Worm (Caenorhabditis elegans) whole organism, young adult: Measurements from ENCODE around the gene F16B12.4.

Experiments
- B0336.3 ChIP-seq: fragments of 200-800 bp; sonication (Bioruptor generic); IDR thresholded peaks from 2 replicates; pipeline ENCODE4 v1.3.6; 2022; ENCODE audit warnings: missing genetic modification characterization, missing compliant biosample characterization
- F22D6.2 ChIP-seq: sonication (generic microtip); optimal IDR thresholded peaks from 2 replicates; lab custom pipeline; 2016; ENCODE audit warnings: mild to moderate bottlenecking, missing genetic modification characterization, missing compliant biosample characterization
- F49E8.2 ChIP-seq: sonication (generic microtip); optimal IDR thresholded peaks from 3 replicates; lab custom pipeline; 2017; ENCODE audit warnings: missing genetic modification characterization, mild to moderate bottlenecking, missing compliant biosample characterization, antibody characterized with exemption, moderate library complexity; ENCODE audit not compliant: insufficient read depth
- F57A8.1 ChIP-seq: fragments of 200-800 bp; sonication (Bioruptor generic); optimal IDR thresholded peaks from 2 replicates; lab custom pipeline; 2018; ENCODE audit warnings: mild to moderate bottlenecking, missing genetic modification characterization, moderate library complexity, missing compliant biosample characterization
- F57C9.4 ChIP-seq: sonication (generic microtip); optimal IDR thresholded peaks from 2 replicates; lab custom pipeline; 2017; ENCODE audit warnings: mild to moderate bottlenecking, missing genetic modification characterization, missing compliant biosample characterization
- K12H6.12 ChIP-seq: fragments of 200-800 bp; sonication (Bioruptor generic); optimal IDR thresholded peaks from 2 replicates; lab custom pipeline; 2018; ENCODE audit warnings: mild to moderate bottlenecking, missing genetic modification characterization, missing compliant biosample characterization
- Y53F4B.3 ChIP-seq: fragments of 200-800 bp; sonication (Bioruptor generic); IDR thresholded peaks from 2 replicates; pipeline ENCODE4 v1.3.6; 2022; ENCODE audit warnings: missing genetic modification reagents, missing genetic modification characterization, missing compliant biosample characterization
- akir-1 ChIP-seq: fragments of 200-800 bp; sonication (Bioruptor generic); optimal IDR thresholded peaks from 2 replicates; lab custom pipeline; 2018; ENCODE audit warnings: mild to moderate bottlenecking, missing genetic modification characterization, moderate library complexity, missing compliant biosample characterization
- ama-1 ChIP-seq, 3 experiments: fragments of 150-350 bp in 1 of 3; sonication (generic microtip) in 2 of 3; optimal IDR thresholded peaks; 2 replicates each; lab custom pipeline; 2014 to 2018; ENCODE audit warnings: missing biosample characterization in 2 of 3, missing genetic modification characterization in 2 of 3, missing genetic modification reagents in 2 of 3
- aptf-3 ChIP-seq: fragments of 200-800 bp; sonication (Bioruptor generic); IDR thresholded peaks from 2 replicates; pipeline ENCODE4 v1.3.6; 2022; ENCODE audit warnings: missing genetic modification characterization, missing compliant biosample characterization
- atf-7 ChIP-seq: sonication (generic microtip); optimal IDR thresholded peaks from 2 replicates; lab custom pipeline; 2017; ENCODE audit warnings: mild to moderate bottlenecking, missing genetic modification characterization, missing compliant biosample characterization
- bed-2 ChIP-seq: fragments of 200-800 bp; sonication (Bioruptor generic); IDR thresholded peaks from 2 replicates; pipeline ENCODE4 v1.3.6; 2022; ENCODE audit warnings: missing genetic modification reagents, missing genetic modification characterization, missing compliant biosample characterization
- ccch-3 ChIP-seq: fragments of 200-800 bp; sonication (Bioruptor generic); optimal IDR thresholded peaks from 2 replicates; lab custom pipeline; 2018; ENCODE audit warnings: mild to moderate bottlenecking, missing genetic modification characterization, missing compliant biosample characterization
- cebp-2 ChIP-seq: fragments of 200-800 bp; sonication (Bioruptor generic); IDR thresholded peaks from 2 replicates; pipeline ENCODE4 v1.3.6; 2022; ENCODE audit warnings: missing genetic modification characterization, missing compliant biosample characterization
- ceh-100 ChIP-seq: fragments of 200-800 bp; sonication (Bioruptor generic); IDR thresholded peaks from 2 replicates; pipeline ENCODE4 v1.3.6; 2022; ENCODE audit warnings: missing genetic modification reagents, missing genetic modification characterization, missing compliant biosample characterization
- ceh-40 ChIP-seq: fragments of 200-800 bp; sonication (Bioruptor generic); IDR thresholded peaks from 2 replicates; pipeline ENCODE4 v1.3.6; 2022; ENCODE audit warnings: missing genetic modification characterization, missing compliant biosample characterization
- ceh-58 ChIP-seq: fragments of 200-800 bp; sonication (Bioruptor generic); IDR thresholded peaks from 2 replicates; pipeline ENCODE4 v1.3.6; 2022; ENCODE audit warnings: missing genetic modification characterization, missing compliant biosample characterization
- ceh-79 ChIP-seq: sonication (generic microtip); optimal IDR thresholded peaks from 2 replicates; lab custom pipeline; 2017; ENCODE audit warnings: mild to moderate bottlenecking, missing genetic modification characterization, missing compliant biosample characterization
- dpl-1 ChIP-seq: fragments of 150-350 bp; optimal IDR thresholded peaks from 2 replicates; lab custom pipeline; 2014; ENCODE audit warnings: missing biosample characterization, missing genetic modification reagents, missing genetic modification characterization
- egl-44 ChIP-seq: fragments of 200-800 bp; sonication (Bioruptor generic); IDR thresholded peaks from 2 replicates; pipeline ENCODE4 v1.3.6; 2022; ENCODE audit warnings: missing genetic modification reagents, missing genetic modification characterization, missing compliant biosample characterization
- ekl-4 ChIP-seq: fragments of 200-800 bp; sonication (Bioruptor generic); IDR thresholded peaks from 2 replicates; pipeline ENCODE4 v1.3.6; 2022; ENCODE audit warnings: missing genetic modification reagents, missing genetic modification characterization, missing compliant biosample characterization
- him-1 ChIP-seq: sonication (generic microtip); optimal IDR thresholded peaks from 2 replicates; lab custom pipeline; 2016; ENCODE audit warnings: missing genotype, missing genetic modification reagents, missing genetic modification characterization, missing compliant biosample characterization
- hlh-12 ChIP-seq: sonication (generic microtip); optimal IDR thresholded peaks from 2 replicates; lab custom pipeline; 2016; ENCODE audit warnings: missing genetic modification characterization, missing compliant biosample characterization
- hlh-26 ChIP-seq: fragments of 200-800 bp; sonication (Bioruptor generic); conservative IDR thresholded peaks from 2 replicates; pipeline ENCODE4 v1.3.6; 2022; ENCODE audit warnings: missing genetic modification reagents, missing genetic modification characterization, missing compliant biosample characterization
- hsf-1 ChIP-seq: fragments of 200-800 bp; sonication (Bioruptor generic); IDR thresholded peaks from 2 replicates; pipeline ENCODE4 v1.3.6; 2022; ENCODE audit warnings: missing genetic modification reagents, missing genetic modification characterization, missing compliant biosample characterization
- lag-1 ChIP-seq: fragments of 200-800 bp; sonication (Bioruptor generic); IDR thresholded peaks from 2 replicates; pipeline ENCODE4 v1.3.6; 2022; ENCODE audit warnings: missing genetic modification reagents, missing genetic modification characterization, missing compliant biosample characterization
- lin-26 ChIP-seq: fragments of 200-800 bp; sonication (Bioruptor generic); IDR thresholded peaks from 2 replicates; pipeline ENCODE4 v1.3.6; 2022; ENCODE audit warnings: missing genetic modification reagents, missing genetic modification characterization, missing compliant biosample characterization
- lin-35 ChIP-seq, 3 experiments: fragments of 150-350 bp in 2 of 3; sonication (generic microtip) in 1 of 3; optimal IDR thresholded peaks; 2 replicates each; lab custom pipeline; 2014 to 2018; ENCODE audit warnings: missing biosample characterization in 3 of 3, missing genetic modification characterization in 3 of 3, missing genetic modification reagents in 3 of 3
- lir-1 ChIP-seq: fragments of 200-800 bp; sonication (Bioruptor generic); conservative IDR thresholded peaks from 2 replicates; pipeline ENCODE4 v1.3.6; 2022; ENCODE audit warnings: missing genetic modification reagents, missing genetic modification characterization, missing compliant biosample characterization
- madf-10 ChIP-seq: sonication (generic microtip); optimal IDR thresholded peaks from 2 replicates; lab custom pipeline; 2016; ENCODE audit warnings: mild to moderate bottlenecking, missing genetic modification characterization, missing compliant biosample characterization
- madf-3 ChIP-seq: fragments of 200-800 bp; sonication (Bioruptor generic); IDR thresholded peaks from 2 replicates; pipeline ENCODE4 v1.3.6; 2022; ENCODE audit warnings: missing genetic modification reagents, missing genetic modification characterization, missing compliant biosample characterization
- madf-6 ChIP-seq: fragments of 200-800 bp; sonication (Bioruptor generic); IDR thresholded peaks from 2 replicates; pipeline ENCODE4 v1.3.6; 2022; ENCODE audit warnings: missing genetic modification reagents, missing genetic modification characterization, missing compliant biosample characterization
- mes-4 ChIP-seq: sonication (generic microtip); optimal IDR thresholded peaks from 2 replicates; lab custom pipeline; 2016; ENCODE audit warnings: missing genotype, missing genetic modification characterization, missing compliant biosample characterization
- nfya-2 ChIP-seq: fragments of 200-800 bp; sonication (Bioruptor generic); IDR thresholded peaks from 2 replicates; pipeline ENCODE4 v1.3.6; 2022; ENCODE audit warnings: missing genetic modification reagents, missing genetic modification characterization, missing compliant biosample characterization
- nhr-90 ChIP-seq: sonication (generic microtip); optimal IDR thresholded peaks from 2 replicates; lab custom pipeline; 2016; ENCODE audit warnings: missing genotype, mild to moderate bottlenecking, missing genetic modification characterization, missing compliant biosample characterization
- rec-8 ChIP-seq, 2 experiments: sonication (generic microtip); optimal IDR thresholded peaks; 2 replicates each; lab custom pipeline; 2016; ENCODE audit warnings: mild to moderate bottlenecking in 2 of 2, missing genetic modification characterization in 2 of 2, missing genetic modification reagents in 2 of 2, missing genotype in 2 of 2, missing biosample characterization in 1 of 2, missing compliant biosample characterization in 1 of 2, moderate library complexity in 1 of 2
- repo-1 ChIP-seq: sonication (generic microtip); optimal IDR thresholded peaks from 2 replicates; lab custom pipeline; 2017; ENCODE audit warnings: mild to moderate bottlenecking, missing genetic modification characterization, missing compliant biosample characterization
- ztf-26 ChIP-seq: sonication (generic microtip); optimal IDR thresholded peaks from 2 replicates; lab custom pipeline; 2017; ENCODE audit warnings: missing genetic modification characterization, missing compliant biosample characterization

F16B12.4 gene

DNA sequence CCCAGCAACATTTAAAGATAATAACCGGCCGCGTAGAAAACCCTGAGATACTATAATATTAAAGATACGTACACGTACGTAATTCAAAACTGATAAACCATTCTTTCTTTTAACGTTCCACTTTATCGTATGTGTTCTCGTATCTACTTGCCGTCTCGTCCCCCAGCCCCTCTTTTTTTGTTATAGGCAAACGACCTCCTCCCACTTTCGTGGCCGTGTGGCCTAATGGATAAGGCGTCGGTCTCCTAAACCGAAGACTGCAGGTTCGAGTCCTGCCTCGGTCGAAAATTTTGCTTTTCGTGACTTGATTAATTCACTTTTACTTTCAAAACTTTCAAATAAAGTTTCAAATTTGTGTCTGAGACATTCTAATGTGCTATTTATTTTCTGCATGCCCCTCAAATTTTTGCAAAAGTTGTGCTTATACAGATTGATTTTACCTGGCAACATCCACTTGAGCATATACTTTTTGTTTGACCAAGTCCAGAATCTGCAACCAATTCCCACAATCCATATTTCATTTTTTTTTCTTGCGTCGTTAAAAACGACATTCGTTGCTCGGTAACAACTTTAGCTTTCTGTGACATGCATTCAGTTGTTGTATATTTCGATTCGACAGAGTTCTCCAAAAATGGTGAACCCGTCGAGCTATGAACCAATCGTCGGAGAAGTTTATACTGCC lies 17.2 kb upstream of the F16B12.4 start, which contains the start of gene F28H6.7 (continued):
- no peak for TF ChIP-seq hsf-1
- no peak for TF ChIP-seq akir-1 (GFP tag; lab: Kevin White, UChicago)
- TF ChIP-seq ztf-26: peak; percentile 35
- no peak for TF ChIP-seq F49E8.2 (tag; lab: Kevin White, UChicago)
- no peak for TF ChIP-seq dpl-1
- TF ChIP-seq lag-1 (GFP tag; lab: Robert Waterston, UW): no peak
- TF ChIP-seq ceh-100 (GFP tag; lab: Robert Waterston, UW): no peak
- TF ChIP-seq him-1 (tag; lab: Kevin White, UChicago): peak; percentile 82
- TF ChIP-seq F22D6.2 (tag; lab: Kevin White, UChicago): no peak
- no peak for TF ChIP-seq bed-2
- TF ChIP-seq F57C9.4 (tag; lab: Kevin White, UChicago): no peak
- TF ChIP-seq nhr-90 (tag; lab: Kevin White, UChicago): peak; percentile 66
- peak; percentile 50 for TF ChIP-seq repo-1 (tag; lab: Kevin White, UChicago)
- no peak for TF ChIP-seq mes-4
- peak; percentile 68; the same call in 1 of the 2 replicates for TF ChIP-seq madf-3 (GFP tag; lab: Robert Waterston, UW)
- peak; percentile 8 for TF ChIP-seq atf-7 (tag; lab: Kevin White, UChicago)
- no peak for TF ChIP-seq ekl-4 (GFP tag; lab: Robert Waterston, UW)
- TF ChIP-seq madf-6 (GFP tag; lab: Robert Waterston, UW): peak; percentile 46; the same call in 1 of the 2 replicates
- TF ChIP-seq B0336.3: no peak
- no peak for TF ChIP-seq nfya-2 (GFP tag; lab: Robert Waterston, UW)
- no peak for TF ChIP-seq F57A8.1 (GFP tag; lab: Kevin White, UChicago)
- peak; percentile 50 for TF ChIP-seq madf-10 (tag; lab: Kevin White, UChicago)
- no peak for TF ChIP-seq lir-1 (GFP tag; lab: Robert Waterston, UW)
- TF ChIP-seq hlh-26 (GFP tag; lab: Robert Waterston, UW): no peak
- peak; percentile 73; the same call in 1 of the 2 replicates for TF ChIP-seq aptf-3 (GFP tag; lab: Robert Waterston, UW)
- TF ChIP-seq ccch-3 (GFP tag; lab: Kevin White, UChicago): no peak
- peak; percentile 27 for TF ChIP-seq ceh-79 (tag; lab: Kevin White, UChicago)
- TF ChIP-seq rec-8 (tag; optimal IDR thresholded peaks at IDR 0.05; lab: Kevin White, UChicago): peak; percentile 27 to 54
- TF ChIP-seq lin-35 (GFP tag; optimal IDR thresholded peaks at IDR 0.05; lab: Kevin White, UChicago): peak in 1 of 3 experiments; percentile 65
- TF ChIP-seq hlh-12 (tag; lab: Kevin White, UChicago): peak; percentile 49
- TF ChIP-seq ama-1 (optimal IDR thresholded peaks at IDR 0.05; lab: Kevin White, UChicago): no peak
- peak in 1 of 2 experiments; percentile 15 for TF ChIP-seq ama-1 (GFP tag; optimal IDR thresholded peaks at IDR 0.05; lab: Kevin White, UChicago)
- TF ChIP-seq Y53F4B.3 (GFP tag; lab: Robert Waterston, UW): no peak
- no peak for TF ChIP-seq cebp-2 (GFP tag; lab: Robert Waterston, UW)
- TF ChIP-seq ceh-40 (GFP tag; lab: Robert Waterston, UW): 0 out of 2 replicates have a peak, but pooled peaks have one; percentile 73
- TF ChIP-seq K12H6.12: peak; percentile 21
- TF ChIP-seq egl-44: 0 out of 2 replicates have a peak, but pooled peaks have one; percentile 57
- TF ChIP-seq ceh-58: no peak
- peak; percentile 93 for TF ChIP-seq lin-26 (GFP tag; lab: Robert Waterston, UW)
- TF ChIP-seq, all 124 proteins: peak for 50

DNA sequence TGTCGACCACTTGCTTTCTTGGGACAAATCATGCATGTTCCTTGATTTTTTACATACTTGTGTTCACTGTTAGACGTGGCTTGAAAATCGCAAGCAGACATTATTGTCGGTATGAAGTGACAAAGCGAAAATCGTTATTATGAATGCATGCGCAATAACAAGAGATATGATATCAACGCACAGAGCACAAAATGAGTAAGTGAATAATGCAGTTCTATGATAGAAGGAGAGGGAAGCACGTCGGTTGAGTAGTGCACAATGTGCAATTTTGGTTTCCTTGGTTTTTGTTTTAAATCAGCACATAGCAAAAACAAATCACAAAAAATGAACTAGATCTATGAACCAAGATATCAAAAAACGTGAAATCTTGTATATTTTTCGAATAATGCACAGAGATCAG lies 14.9 kb upstream of the F16B12.4 start, which contains the start of gene nhr-281:
TSS of gene nhr-281 (minus strand) at position 101 of the 400 bp plus-strand sequence.
- TF ChIP-seq F57A8.1 (GFP tag; lab: Kevin White, UChicago): no peak
- no peak for TF ChIP-seq F49E8.2 (tag; lab: Kevin White, UChicago)
- TF ChIP-seq cebp-2 (GFP tag; lab: Robert Waterston, UW): no peak
- no peak for TF ChIP-seq ama-1 (optimal IDR thresholded peaks at IDR 0.05; lab: Kevin White, UChicago)
- TF ChIP-seq ama-1 (GFP tag; optimal IDR thresholded peaks at IDR 0.05; lab: Kevin White, UChicago): no peak
- TF ChIP-seq, all 124 proteins: peak for 0
